Fruit fly (Drosophila melanogaster): Measurements from ENCODE around the gene CG3119.

dm6 chr2L:2878188-2878587 lies 40.6 kb upstream of the CG3119 start, which contains the start of the genes Prx6a and Sbat:
- no peak for TF ChIP-seq ttk (optimal IDR thresholded peaks at IDR 0.05)
- no peak for TF ChIP-seq psq (optimal IDR thresholded peaks at IDR 0.05)

Measured in Kc167 (cell line).